Fruit fly (Drosophila melanogaster) whole organism, prepupa: ENCODE measurements around the gene Pdp1.

ENCODE experiments used
- Blimp-1 ChIP-seq: fragments of 200-800 bp; sonication (Bioruptor generic); optimal IDR thresholded peaks from 3 replicates; lab custom pipeline; 2017; ENCODE audit warnings: missing biosample characterization, missing genetic modification characterization, mild to moderate bottlenecking, moderate library complexity, missing genetic modification reagents
- CG10631 ChIP-seq: fragments of 200-800 bp; sonication (Bioruptor generic); optimal IDR thresholded peaks from 2 replicates; lab custom pipeline; 2016; ENCODE audit warnings: missing biosample characterization, missing genetic modification characterization
- CG11902 ChIP-seq: fragments of 200-800 bp; sonication (Bioruptor generic); optimal IDR thresholded peaks from 3 replicates; lab custom pipeline; 2016; ENCODE audit warnings: missing biosample characterization, missing genetic modification characterization
- CG34406 ChIP-seq: fragments of 200-800 bp; sonication (Bioruptor generic); optimal IDR thresholded peaks from 3 replicates; lab custom pipeline; 2016; ENCODE audit warnings: missing biosample characterization, missing genetic modification characterization
- Eip93F ChIP-seq: fragments of 200-800 bp; sonication (Bioruptor generic); optimal IDR thresholded peaks from 2 replicates; lab custom pipeline; 2016; ENCODE audit warnings: missing biosample characterization, mild to moderate bottlenecking, missing genetic modification characterization
- Ets96B ChIP-seq: fragments of 200-800 bp; optimal IDR thresholded peaks from 2 replicates; lab custom pipeline; 2019; ENCODE audit warnings: missing biosample characterization, mild to moderate bottlenecking, missing genetic modification characterization, moderate library complexity
- Gug ChIP-seq: fragments of 200-800 bp; sonication (Bioruptor generic); IDR thresholded peaks from 2 replicates; pipeline ENCODE4 v1.3.6; 2022; ENCODE audit warnings: missing biosample characterization, missing genetic modification characterization
- ss ChIP-seq, 2 experiments: fragments of 200-800 bp; sonication (Bioruptor generic); optimal IDR thresholded peaks; 2 replicates in 1 of 2; 3 replicates in 1 of 2; lab custom pipeline; 2017 to 2018; ENCODE audit warnings: mild to moderate bottlenecking in 2 of 2, missing biosample characterization in 2 of 2, missing genetic modification characterization in 2 of 2, moderate library complexity in 1 of 2
- svp ChIP-seq: fragments of 200-800 bp; sonication (Bioruptor generic); peaks from one replicate; lab custom pipeline; 2016; ENCODE audit warnings: missing biosample characterization, missing genetic modification characterization

DNA sequence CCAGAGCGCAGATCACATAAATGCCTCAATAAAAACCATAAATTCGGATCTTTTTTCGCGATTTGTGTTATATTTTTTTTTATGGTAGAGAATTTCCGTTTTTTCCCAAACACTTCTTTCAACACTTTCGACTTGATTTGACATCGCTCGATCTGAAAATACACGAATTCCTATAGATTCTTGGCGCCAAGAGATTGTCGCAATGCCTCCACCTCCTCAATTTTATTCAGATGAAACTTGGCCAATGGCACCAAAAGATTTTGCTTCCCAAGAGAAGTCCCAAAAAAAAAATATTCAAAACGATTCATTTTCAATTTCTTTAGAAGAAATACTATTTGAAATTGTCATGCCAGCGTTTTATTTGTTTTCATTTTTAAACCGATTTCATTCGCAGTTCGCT lies 37.4 kb upstream of the Pdp1 start:
- no peak for TF ChIP-seq CG34406
- TF ChIP-seq Gug (GFP tag; lab: Robert Waterston, UW), result no peak
- TF ChIP-seq CG10631 (GFP tag; lab: Kevin White, UChicago), result no peak
- TF ChIP-seq CG11902 (GFP tag; lab: Kevin White, UChicago), result no peak
- TF ChIP-seq svp, result no peak
- no peak for TF ChIP-seq Eip93F (GFP tag; lab: Kevin White, UChicago)
- no peak for TF ChIP-seq Blimp-1 (GFP tag; lab: Kevin White, UChicago)
- TF ChIP-seq ss (GFP tag; optimal IDR thresholded peaks at IDR 0.05; lab: Kevin White, UChicago), result no peak
- no peak for TF ChIP-seq Ets96B (tag; lab: Kevin White, UChicago)
